Fruit fly (Drosophila melanogaster) whole organism, embryonic: ENCODE results near the gene Ilp6.

Experiments used
- Abd-B ChIP-seq: fragments of 200-800 bp; sonication (Bioruptor generic); optimal IDR thresholded peaks from 2 replicates; lab custom pipeline; 2018; ENCODE audit warnings: missing biosample characterization, mild to moderate bottlenecking, missing genetic modification characterization, moderate library complexity
- Atf3 ChIP-seq: fragments of 200-800 bp; sonication (Bioruptor generic); optimal IDR thresholded peaks from 3 replicates; lab custom pipeline; 2016; ENCODE audit warnings: missing biosample characterization, missing genetic modification characterization
- Atf6 ChIP-seq: fragments of 200-800 bp; sonication (Bioruptor generic); IDR thresholded peaks from 2 replicates; pipeline ENCODE4 v1.3.6; 2022; ENCODE audit warnings: missing biosample characterization, missing genetic modification characterization
- CG1024 ChIP-seq: fragments of 200-800 bp; sonication (Bioruptor generic); IDR thresholded peaks from 2 replicates; pipeline ENCODE4 v1.3.6; 2022; ENCODE audit warnings: missing biosample characterization, missing genetic modification characterization
- CG10274 ChIP-seq: fragments of 200-800 bp; sonication (Bioruptor generic); optimal IDR thresholded peaks from 3 replicates; lab custom pipeline; 2017; ENCODE audit warnings: missing biosample characterization, mild to moderate bottlenecking, missing genetic modification characterization
- CG11723 ChIP-seq: fragments of 200-800 bp; sonication (Bioruptor generic); optimal IDR thresholded peaks from 2 replicates; lab custom pipeline; 2017; ENCODE audit warnings: missing biosample characterization, mild to moderate bottlenecking, missing genetic modification characterization
- CG12236 ChIP-seq: fragments of 200-800 bp; sonication (Bioruptor generic); optimal IDR thresholded peaks from 2 replicates; lab custom pipeline; 2016; ENCODE audit warnings: missing biosample characterization, missing genetic modification characterization
- CG12299 ChIP-seq: fragments of 200-800 bp; sonication (Bioruptor generic); optimal IDR thresholded peaks from 2 replicates; lab custom pipeline; 2018; ENCODE audit warnings: missing biosample characterization, mild to moderate bottlenecking, missing genetic modification characterization
- CG12769 ChIP-seq: fragments of 200-800 bp; sonication (Bioruptor generic); optimal IDR thresholded peaks from 2 replicates; lab custom pipeline; 2019; ENCODE audit warnings: missing biosample characterization, mild to moderate bottlenecking, missing genetic modification characterization, moderate library complexity
- CG12942 ChIP-seq: fragments of 200-800 bp; sonication (Bioruptor generic); optimal IDR thresholded peaks from 3 replicates; lab custom pipeline; 2016; ENCODE audit warnings: missing biosample characterization, missing genetic modification characterization
- CG14441 ChIP-seq: fragments of 200-800 bp; sonication (Bioruptor generic); IDR thresholded peaks from 2 replicates; pipeline ENCODE4 v1.3.6; 2022; ENCODE audit warnings: missing biosample characterization, missing genetic modification characterization
- CG15269 ChIP-seq: fragments of 200-800 bp; sonication (Bioruptor generic); optimal IDR thresholded peaks from 2 replicates; lab custom pipeline; 2018; ENCODE audit warnings: missing biosample characterization, mild to moderate bottlenecking, missing genetic modification characterization, moderate library complexity
- CG15601 ChIP-seq: fragments of 200-800 bp; sonication (Bioruptor generic); optimal IDR thresholded peaks from 3 replicates; lab custom pipeline; 2019; ENCODE audit warnings: missing biosample characterization, mild to moderate bottlenecking, missing genetic modification characterization, moderate library complexity
- CG17186 ChIP-seq: fragments of 200-800 bp; sonication (Bioruptor generic); optimal IDR thresholded peaks from 3 replicates; lab custom pipeline; 2017; ENCODE audit warnings: missing biosample characterization, missing genetic modification reagents, missing genetic modification characterization
- CG17328 ChIP-seq: fragments of 200-800 bp; sonication (Bioruptor generic); IDR thresholded peaks from 2 replicates; pipeline ENCODE4 v1.3.6; 2022; ENCODE audit warnings: missing biosample characterization, missing genetic modification characterization
- CG17385 ChIP-seq: fragments of 200-800 bp; sonication (Bioruptor generic); optimal IDR thresholded peaks from 3 replicates; lab custom pipeline; 2018; ENCODE audit warnings: missing biosample characterization, mild to moderate bottlenecking, missing genetic modification characterization
- CG17829 ChIP-seq: fragments of 200-800 bp; optimal IDR thresholded peaks from 2 replicates; lab custom pipeline; 2019; ENCODE audit warnings: missing biosample characterization, mild to moderate bottlenecking, missing genetic modification characterization, moderate library complexity
- CG32772 ChIP-seq: fragments of 200-800 bp; sonication (Bioruptor generic); IDR thresholded peaks from 2 replicates; pipeline ENCODE4 v1.3.6; 2022; ENCODE audit warnings: missing biosample characterization, missing genetic modification characterization
- CG4282 ChIP-seq: fragments of 200-800 bp; sonication (Bioruptor generic); optimal IDR thresholded peaks from 2 replicates; lab custom pipeline; 2016; ENCODE audit warnings: missing biosample characterization, missing genetic modification characterization
- CG4617 ChIP-seq: fragments of 200-800 bp; sonication (Bioruptor generic); optimal IDR thresholded peaks from 3 replicates; lab custom pipeline; 2016; ENCODE audit warnings: missing biosample characterization, missing genetic modification characterization, borderline replicate concordance
- CG6654 ChIP-seq: fragments of 200-800 bp; sonication (Bioruptor generic); optimal IDR thresholded peaks from 2 replicates; lab custom pipeline; 2017; ENCODE audit warnings: missing biosample characterization, mild to moderate bottlenecking, missing genetic modification characterization
- CG6689 ChIP-seq: fragments of 200-800 bp; sonication (Bioruptor generic); IDR thresholded peaks from 2 replicates; pipeline ENCODE4 v1.3.6; 2022; ENCODE audit warnings: missing biosample characterization, missing genetic modification characterization
- CG6813 ChIP-seq: fragments of 200-800 bp; sonication (Bioruptor generic); optimal IDR thresholded peaks from 2 replicates; lab custom pipeline; 2017; ENCODE audit warnings: missing biosample characterization, missing genetic modification characterization, mild to moderate bottlenecking, moderate library complexity, missing genetic modification reagents
- CG7839 ChIP-seq: fragments of 200-800 bp; sonication (Bioruptor generic); optimal IDR thresholded peaks from 3 replicates; lab custom pipeline; 2018; ENCODE audit warnings: missing biosample characterization, mild to moderate bottlenecking, missing genetic modification characterization, moderate library complexity
- CG8924 ChIP-seq: fragments of 200-800 bp; optimal IDR thresholded peaks from 3 replicates; lab custom pipeline; 2019; ENCODE audit warnings: missing biosample characterization, mild to moderate bottlenecking, missing genetic modification characterization, moderate library complexity
- CG9876 ChIP-seq: fragments of 200-800 bp; sonication (Bioruptor generic); optimal IDR thresholded peaks from 2 replicates; lab custom pipeline; 2016; ENCODE audit warnings: missing biosample characterization, missing genetic modification characterization
- CrebB ChIP-seq: fragments of 200-800 bp; sonication (Bioruptor generic); optimal IDR thresholded peaks from 3 replicates; lab custom pipeline; 2018; ENCODE audit warnings: missing biosample characterization, mild to moderate bottlenecking, missing genetic modification characterization
- Fer2 ChIP-seq: fragments of 200-800 bp; sonication (Bioruptor generic); optimal IDR thresholded peaks from 2 replicates; lab custom pipeline; 2018; ENCODE audit warnings: missing biosample characterization, mild to moderate bottlenecking, missing genetic modification characterization, moderate library complexity
- Hr3 ChIP-seq: fragments of 200-800 bp; sonication (Bioruptor generic); optimal IDR thresholded peaks from 3 replicates; lab custom pipeline; 2016; ENCODE audit warnings: missing biosample characterization, missing genetic modification characterization
- Jarid2 ChIP-seq: fragments of 200-800 bp; sonication (Bioruptor generic); optimal IDR thresholded peaks from 3 replicates; lab custom pipeline; 2017; ENCODE audit warnings: mild to moderate bottlenecking, missing biosample characterization, missing genetic modification reagents, missing genetic modification characterization
- Lim3 ChIP-seq: fragments of 200-800 bp; sonication (Bioruptor generic); IDR thresholded peaks from 2 replicates; pipeline ENCODE4 v1.3.6; 2022; ENCODE audit warnings: missing biosample characterization, missing genetic modification characterization
- Spps ChIP-seq: fragments of 200-800 bp; sonication (Bioruptor generic); optimal IDR thresholded peaks from 2 replicates; lab custom pipeline; 2018; ENCODE audit warnings: missing biosample characterization, mild to moderate bottlenecking, missing genetic modification characterization
- Tbp ChIP-seq: fragments of >200 bp; optimal IDR thresholded peaks from 2 replicates; lab custom pipeline; 2018; ENCODE audit warnings: missing biosample characterization, missing genetic modification characterization
- amos ChIP-seq: fragments of 200-800 bp; sonication (Bioruptor generic); IDR thresholded peaks from 2 replicates; pipeline ENCODE4 v1.3.6; 2022; ENCODE audit warnings: missing biosample characterization, missing genetic modification characterization; ENCODE audit not compliant: partially characterized antibody
- ash1 ChIP-seq: fragments of 200-800 bp; sonication (Bioruptor generic); optimal IDR thresholded peaks from 2 replicates; lab custom pipeline; 2018; ENCODE audit warnings: missing biosample characterization, mild to moderate bottlenecking, missing genetic modification characterization
- az2 ChIP-seq: fragments of 200-800 bp; sonication (Bioruptor generic); optimal IDR thresholded peaks from 3 replicates; lab custom pipeline; 2016; ENCODE audit warnings: missing biosample characterization, missing genetic modification characterization
- bsh ChIP-seq, 2 experiments: fragments of 200-800 bp; sonication (Bioruptor generic); optimal IDR thresholded peaks; 2 replicates each; lab custom pipeline; 2017 to 2018; ENCODE audit warnings: mild to moderate bottlenecking in 2 of 2, missing biosample characterization in 2 of 2, missing genetic modification characterization in 2 of 2, moderate library complexity in 1 of 2
- da ChIP-seq: fragments of 200-800 bp; sonication (Bioruptor generic); optimal IDR thresholded peaks from 2 replicates; lab custom pipeline; 2016; ENCODE audit warnings: missing biosample characterization, missing genetic modification characterization
- dysf ChIP-seq: fragments of 200-800 bp; sonication (Bioruptor generic); IDR thresholded peaks from 3 replicates; pipeline ENCODE4 v1.3.6; 2022; ENCODE audit warnings: missing biosample characterization, missing genetic modification characterization
- emc ChIP-seq: fragments of 200-800 bp; sonication (Bioruptor generic); optimal IDR thresholded peaks from 2 replicates; lab custom pipeline; 2016; ENCODE audit warnings: missing biosample characterization, missing genetic modification characterization
- esg ChIP-seq: fragments of 200-800 bp; sonication (Bioruptor generic); conservative IDR thresholded peaks from 2 replicates; pipeline ENCODE4 v1.3.6; 2022; ENCODE audit warnings: missing biosample characterization, missing genetic modification characterization
- gcm ChIP-seq: fragments of 200-800 bp; sonication (Bioruptor generic); optimal IDR thresholded peaks from 2 replicates; lab custom pipeline; 2019; ENCODE audit warnings: missing biosample characterization, mild to moderate bottlenecking, missing genetic modification characterization, moderate library complexity
- gem ChIP-seq: fragments of 200-800 bp; sonication (Bioruptor generic); optimal IDR thresholded peaks from 2 replicates; lab custom pipeline; 2019; ENCODE audit warnings: missing biosample characterization, mild to moderate bottlenecking, missing genetic modification characterization, moderate library complexity
- her ChIP-seq: fragments of 200-800 bp; sonication (Bioruptor generic); optimal IDR thresholded peaks from 2 replicates; lab custom pipeline; 2016; ENCODE audit warnings: missing biosample characterization, missing genetic modification characterization
- insv ChIP-seq, 2 experiments: fragments of 200-800 bp; sonication (Bioruptor generic); optimal IDR thresholded peaks; 3 replicates each; lab custom pipeline; 2016 to 2018; ENCODE audit warnings: missing biosample characterization in 2 of 2, missing genetic modification characterization in 2 of 2
- kah ChIP-seq: fragments of 200-800 bp; sonication (Bioruptor generic); optimal IDR thresholded peaks from 2 replicates; lab custom pipeline; 2018; ENCODE audit warnings: missing biosample characterization, mild to moderate bottlenecking, missing genetic modification characterization
- otp ChIP-seq: fragments of 200-800 bp; sonication (Bioruptor generic); IDR thresholded peaks from 3 replicates; pipeline ENCODE4, ENCODE4 v1.3.6; 2022; ENCODE audit warnings: missing biosample characterization, missing genetic modification characterization
- rib ChIP-seq: fragments of 200-800 bp; sonication (Bioruptor generic); IDR thresholded peaks from 2 replicates; pipeline ENCODE4 v1.3.6; 2022; ENCODE audit warnings: missing biosample characterization, missing genetic modification characterization
- sd ChIP-seq: fragments of 200-800 bp; sonication (Bioruptor generic); optimal IDR thresholded peaks from 3 replicates; lab custom pipeline; 2018; ENCODE audit warnings: missing biosample characterization, mild to moderate bottlenecking, missing genetic modification characterization, moderate library complexity
- slbo ChIP-seq: fragments of 200-800 bp; sonication (Bioruptor generic); IDR thresholded peaks from 2 replicates; pipeline ENCODE4 v1.3.6; 2022; ENCODE audit warnings: missing biosample characterization, missing genetic modification characterization
- tx ChIP-seq: fragments of 200-800 bp; sonication (Bioruptor generic); optimal IDR thresholded peaks from 2 replicates; lab custom pipeline; 2016; ENCODE audit warnings: missing biosample characterization, missing genetic modification characterization

Gene Ilp6

dm6 chrX:2329312-2329711 is 5.1 kb downstream of the Ilp6 start (continued):
- TF ChIP-seq CG17328 (GFP tag; lab: Robert Waterston, UW), result peak; percentile 90
- TF ChIP-seq amos (GFP tag; lab: Robert Waterston, UW), result no peak
- TF ChIP-seq CG4617 (GFP tag; lab: Kevin White, UChicago), result peak; percentile 50
- peak; percentile 36 for TF ChIP-seq CG11723 (GFP tag; lab: Kevin White, UChicago)
- peak; percentile 44 for TF ChIP-seq Abd-B
- TF ChIP-seq Lim3 (GFP tag; lab: Robert Waterston, UW), result no peak
- peak; percentile 33 for TF ChIP-seq CG6813 (GFP tag; lab: Kevin White, UChicago)
- TF ChIP-seq CG12299 (tag; lab: Kevin White, UChicago), result peak; percentile 38
- peak; percentile 82 for TF ChIP-seq slbo (GFP tag; lab: Robert Waterston, UW)
- TF ChIP-seq Tbp (GFP tag; lab: Kevin White, UChicago), result no peak
- TF ChIP-seq CG15601 (tag; lab: Kevin White, UChicago), result peak; percentile 58
- peak; percentile 52 for TF ChIP-seq CG17829
- peak; percentile 2 for TF ChIP-seq Fer2
- peak; percentile 77 for TF ChIP-seq CG32772 (GFP tag; lab: Robert Waterston, UW)
- peak; percentile 77 for TF ChIP-seq dysf (GFP tag; lab: Robert Waterston, UW)
- TF ChIP-seq CG10274 (GFP tag; lab: Kevin White, UChicago), result no peak
- TF ChIP-seq bsh (GFP tag; optimal IDR thresholded peaks at IDR 0.05; lab: Kevin White, UChicago), result peak in 1 of 2 experiments; percentile 85
- TF ChIP-seq az2, result peak; percentile 82
- TF ChIP-seq CG12236 (GFP tag; lab: Kevin White, UChicago), result peak; percentile 58
- peak; percentile 63 for TF ChIP-seq CG4282 (GFP tag; lab: Kevin White, UChicago)
- TF ChIP-seq ash1 (GFP tag; lab: Kevin White, UChicago), result no peak
- peak; percentile 81 for TF ChIP-seq CG7839 (tag; lab: Kevin White, UChicago)
- no peak for TF ChIP-seq insv (GFP tag; optimal IDR thresholded peaks at IDR 0.05; lab: Kevin White, UChicago)
- TF ChIP-seq her (GFP tag; lab: Kevin White, UChicago), result peak; percentile 86
- TF ChIP-seq gem (tag; lab: Kevin White, UChicago), result peak; percentile 81
- TF ChIP-seq CG6654 (GFP tag; lab: Kevin White, UChicago), result no peak
- peak; percentile 71 for TF ChIP-seq CG14441 (GFP tag; lab: Robert Waterston, UW)
- peak; percentile 18 for TF ChIP-seq da (GFP tag; lab: Kevin White, UChicago)
- TF ChIP-seq CG8924 (tag; lab: Kevin White, UChicago), result peak; percentile 73
- TF ChIP-seq Atf6 (GFP tag; lab: Robert Waterston, UW), result peak; percentile 63
- peak; percentile 71 for TF ChIP-seq esg (GFP tag; lab: Robert Waterston, UW)
- no peak for TF ChIP-seq rib (GFP tag; lab: Robert Waterston, UW)
- TF ChIP-seq CrebB (tag; lab: Kevin White, UChicago), result peak; percentile 3
- peak; percentile 69 for TF ChIP-seq Atf3 (GFP tag; lab: Kevin White, UChicago)
- no peak for TF ChIP-seq CG12769 (tag; lab: Kevin White, UChicago)
- TF ChIP-seq kah (GFP tag; lab: Kevin White, UChicago), result no peak
- TF ChIP-seq CG15269 (tag; lab: Kevin White, UChicago), result peak; percentile 69
- TF ChIP-seq CG17186 (GFP tag; lab: Kevin White, UChicago), result no peak
- TF ChIP-seq sd (tag; lab: Kevin White, UChicago), result peak; percentile 34
- peak; percentile 37 for TF ChIP-seq gcm (GFP tag; lab: Kevin White, UChicago)
- TF ChIP-seq CG12942, result peak; percentile 66
- peak; percentile 78 for TF ChIP-seq tx (GFP tag; lab: Kevin White, UChicago)
- TF ChIP-seq Hr3, result peak; percentile 72
- peak; percentile 66 for TF ChIP-seq CG6689 (GFP tag; lab: Robert Waterston, UW)
- TF ChIP-seq emc (GFP tag; lab: Kevin White, UChicago), result peak; percentile 4
- TF ChIP-seq CG9876, result peak; percentile 73
- TF ChIP-seq otp (GFP tag; lab: Robert Waterston, UW), result peak; percentile 76
- TF ChIP-seq CG17385 (GFP tag; lab: Kevin White, UChicago), result peak; percentile 65
- TF ChIP-seq CG1024 (GFP tag; lab: Robert Waterston, UW), result peak; percentile 63
- TF ChIP-seq Spps (tag; lab: Kevin White, UChicago), result no peak
- no peak for TF ChIP-seq Jarid2 (GFP tag; lab: Kevin White, UChicago)
